Worm (Caenorhabditis elegans) whole organism, L1 larva: Measurements from ENCODE around the gene odd-1.

Source experiments
- C34B4.2 ChIP-seq: sonication (generic microtip); optimal IDR thresholded peaks from 2 replicates; lab custom pipeline; 2017; ENCODE audit warnings: mild to moderate bottlenecking, missing genetic modification characterization, missing compliant biosample characterization
- F16B12.6 ChIP-seq: fragments of 150-350 bp; optimal IDR thresholded peaks from 2 replicates; lab custom pipeline; 2014; ENCODE audit warnings: missing biosample characterization, missing genetic modification characterization
- aha-1 ChIP-seq: fragments of 150-350 bp; optimal IDR thresholded peaks from 2 replicates; lab custom pipeline; 2014; ENCODE audit warnings: missing biosample characterization, missing genetic modification characterization
- alr-1 ChIP-seq: fragments of 200-800 bp; sonication (Bioruptor generic); optimal IDR thresholded peaks from 2 replicates; lab custom pipeline; 2018; ENCODE audit warnings: borderline replicate concordance, mild to moderate bottlenecking, missing genetic modification characterization, missing compliant biosample characterization
- ceh-8 ChIP-seq: fragments of 200-800 bp; sonication (Bioruptor generic); optimal IDR thresholded peaks from 2 replicates; lab custom pipeline; 2018; ENCODE audit warnings: mild to moderate bottlenecking, missing genetic modification characterization, moderate library complexity, missing compliant biosample characterization
- ceh-90 ChIP-seq: sonication (generic microtip); optimal IDR thresholded peaks from 2 replicates; lab custom pipeline; 2016; ENCODE audit warnings: missing genetic modification characterization, missing compliant biosample characterization
- ces-1 ChIP-seq: fragments of 150-350 bp; optimal IDR thresholded peaks from 2 replicates; lab custom pipeline; 2014; ENCODE audit warnings: missing biosample characterization, missing genetic modification reagents, missing genetic modification characterization
- dpl-1 ChIP-seq, 3 experiments: fragments of 150-350 bp in 2 of 3; sonication (generic microtip) in 1 of 3; optimal IDR thresholded peaks; 2 replicates each; lab custom pipeline; 2014 to 2017; ENCODE audit warnings: missing biosample characterization in 3 of 3, missing genetic modification characterization in 3 of 3, missing genetic modification reagents in 3 of 3
- dsc-1 ChIP-seq: sonication (generic microtip); optimal IDR thresholded peaks from 2 replicates; lab custom pipeline; 2016; ENCODE audit warnings: mild to moderate bottlenecking, missing genetic modification characterization, missing compliant biosample characterization
- efl-1 ChIP-seq, 4 experiments: fragments of 150-350 bp; optimal IDR thresholded peaks in 3 of 4; peaks in 1 of 4; 1 replicate in 1 of 4; 2 replicates in 3 of 4; lab custom pipeline; 2014; ENCODE audit warnings: missing biosample characterization in 2 of 4, missing genetic modification characterization in 2 of 4, missing genetic modification reagents in 2 of 4
- efl-3 ChIP-seq: fragments of 200-800 bp; sonication (Bioruptor generic); optimal IDR thresholded peaks from 2 replicates; lab custom pipeline; 2018; ENCODE audit warnings: mild to moderate bottlenecking, missing genetic modification characterization, missing compliant biosample characterization
- egl-13 ChIP-seq: sonication (generic microtip); optimal IDR thresholded peaks from 2 replicates; lab custom pipeline; 2016; ENCODE audit warnings: missing genotype, missing genetic modification reagents, missing genetic modification characterization, missing compliant biosample characterization
- elt-3 ChIP-seq, 6 experiments: fragments of 150-350 bp in 1 of 6; sonication (generic microtip); optimal IDR thresholded peaks; 2 replicates each; lab custom pipeline; 2017 to 2018; ENCODE audit warnings: missing biosample characterization in 6 of 6, missing genetic modification characterization in 6 of 6, inconsistent platforms in 1 of 6
- ets-5 ChIP-seq: fragments of 200-800 bp; sonication (Bioruptor generic); IDR thresholded peaks from 2 replicates; pipeline ENCODE4 v1.3.6; 2022; ENCODE audit warnings: missing genetic modification characterization, missing compliant biosample characterization
- fkh-10 ChIP-seq: sonication (generic microtip); optimal IDR thresholded peaks from 2 replicates; lab custom pipeline; 2017; ENCODE audit warnings: missing biosample characterization, missing genetic modification reagents, missing genetic modification characterization
- fkh-4 ChIP-seq: sonication (generic microtip); optimal IDR thresholded peaks from 2 replicates; lab custom pipeline; 2016; ENCODE audit warnings: missing compliant biosample characterization, missing genetic modification characterization, borderline replicate concordance
- fkh-8 ChIP-seq: sonication (generic microtip); optimal IDR thresholded peaks from 2 replicates; lab custom pipeline; 2016; ENCODE audit warnings: mild to moderate bottlenecking, missing genetic modification characterization, missing compliant biosample characterization
- fos-1 ChIP-seq: fragments of 150-350 bp; optimal IDR thresholded peaks from 2 replicates; lab custom pipeline; 2014; ENCODE audit warnings: missing biosample characterization, missing genetic modification characterization
- grh-1 ChIP-seq: fragments of 200-800 bp; sonication (Bioruptor generic); IDR thresholded peaks from 2 replicates; pipeline ENCODE4 v1.3.6; 2022; ENCODE audit warnings: missing genetic modification reagents, missing genetic modification characterization, missing compliant biosample characterization
- hlh-17 ChIP-seq: fragments of 200-800 bp; sonication (Bioruptor generic); optimal IDR thresholded peaks from 2 replicates; lab custom pipeline; 2018; ENCODE audit warnings: missing genetic modification characterization, mild to moderate bottlenecking, missing compliant biosample characterization, moderate library complexity, borderline replicate concordance
- isw-1 ChIP-seq: fragments of 200-800 bp; sonication (Bioruptor generic); IDR thresholded peaks from 2 replicates; pipeline ENCODE4 v1.3.6; 2022; ENCODE audit warnings: missing genetic modification characterization, missing compliant biosample characterization
- jun-1 ChIP-seq: fragments of 150-350 bp; optimal IDR thresholded peaks from 2 replicates; lab custom pipeline; 2014; ENCODE audit warnings: missing biosample characterization, missing genetic modification reagents, missing genetic modification characterization
- lin-13 ChIP-seq: fragments of 150-350 bp; optimal IDR thresholded peaks from 2 replicates; lab custom pipeline; 2014; ENCODE audit warnings: missing biosample characterization, missing genetic modification reagents, missing genetic modification characterization
- lin-14 ChIP-seq: fragments of 200-800 bp; sonication (Bioruptor generic); optimal IDR thresholded peaks from 2 replicates; lab custom pipeline; 2018; ENCODE audit warnings: mild to moderate bottlenecking, missing genetic modification characterization, moderate library complexity, missing compliant biosample characterization
- lin-15B ChIP-seq: fragments of 150-350 bp; sonication (generic microtip); optimal IDR thresholded peaks from 3 replicates; lab custom pipeline; 2014; ENCODE audit warnings: missing biosample characterization, missing genetic modification characterization
- lir-3 ChIP-seq: sonication (generic microtip); optimal IDR thresholded peaks from 2 replicates; lab custom pipeline; 2016; ENCODE audit warnings: mild to moderate bottlenecking, missing genetic modification characterization, moderate library complexity, missing compliant biosample characterization; ENCODE audit not compliant: poor library complexity
- lsy-2 ChIP-seq, 2 experiments: fragments of 150-350 bp; optimal IDR thresholded peaks; 2 replicates each; lab custom pipeline; 2014; ENCODE audit warnings: missing biosample characterization in 2 of 2, missing genetic modification characterization in 2 of 2
- mab-9 ChIP-seq: fragments of 200-800 bp; sonication (Bioruptor generic); IDR thresholded peaks from 2 replicates; pipeline ENCODE4 v1.3.6; 2022; ENCODE audit warnings: missing genetic modification reagents, missing genetic modification characterization, missing compliant biosample characterization
- mef-2 ChIP-seq: fragments of 150-350 bp; optimal IDR thresholded peaks from 2 replicates; lab custom pipeline; 2014; ENCODE audit warnings: missing biosample characterization, missing genetic modification characterization
- nhr-20 ChIP-seq: sonication (generic microtip); optimal IDR thresholded peaks from 2 replicates; lab custom pipeline; 2016; ENCODE audit warnings: mild to moderate bottlenecking, missing genetic modification characterization, missing compliant biosample characterization
- nhr-28 ChIP-seq: fragments of 150-350 bp; optimal IDR thresholded peaks from 2 replicates; lab custom pipeline; 2014; ENCODE audit warnings: missing biosample characterization, missing genetic modification characterization
- nhr-47 ChIP-seq: sonication (generic microtip); optimal IDR thresholded peaks from 2 replicates; lab custom pipeline; 2016; ENCODE audit warnings: mild to moderate bottlenecking, missing genetic modification characterization, moderate library complexity, missing compliant biosample characterization
- nhr-76 ChIP-seq: sonication (generic microtip); optimal IDR thresholded peaks from 2 replicates; lab custom pipeline; 2017; ENCODE audit warnings: missing biosample characterization, missing genetic modification characterization
- nhr-85 ChIP-seq: sonication (generic microtip); peaks from one replicate; lab custom pipeline; 2016; ENCODE audit warnings: missing genetic modification characterization, inconsistent platforms, missing compliant biosample characterization
- pqm-1 ChIP-seq: sonication (generic microtip); optimal IDR thresholded peaks from 3 replicates; lab custom pipeline; 2017; ENCODE audit warnings: missing biosample characterization, missing genetic modification characterization
- rnt-1 ChIP-seq: sonication (generic microtip); optimal IDR thresholded peaks from 2 replicates; lab custom pipeline; 2016; ENCODE audit warnings: mild to moderate bottlenecking, missing genetic modification characterization, moderate library complexity, missing compliant biosample characterization
- snu-23 ChIP-seq: sonication (generic microtip); optimal IDR thresholded peaks from 2 replicates; lab custom pipeline; 2016; ENCODE audit warnings: missing genetic modification characterization, missing compliant biosample characterization
- sox-4 ChIP-seq: sonication (generic microtip); optimal IDR thresholded peaks from 2 replicates; lab custom pipeline; 2016; ENCODE audit warnings: missing genetic modification characterization, missing compliant biosample characterization
- swsn-7 ChIP-seq: sonication (generic microtip); optimal IDR thresholded peaks from 2 replicates; lab custom pipeline; 2016; ENCODE audit warnings: missing genetic modification characterization, missing compliant biosample characterization
- tbx-2 ChIP-seq: sonication (generic microtip); optimal IDR thresholded peaks from 2 replicates; lab custom pipeline; 2016; ENCODE audit warnings: missing genetic modification characterization, missing compliant biosample characterization
- tlp-1 ChIP-seq: fragments of 150-350 bp; optimal IDR thresholded peaks from 2 replicates; lab custom pipeline; 2014; ENCODE audit warnings: missing biosample characterization, missing genetic modification characterization
- unc-130 ChIP-seq: fragments of 150-350 bp; optimal IDR thresholded peaks from 2 replicates; lab custom pipeline; 2017; ENCODE audit warnings: missing biosample characterization, missing genetic modification characterization, inconsistent platforms
- unc-86 ChIP-seq: sonication (generic microtip); optimal IDR thresholded peaks from 2 replicates; lab custom pipeline; 2016; ENCODE audit warnings: missing genetic modification characterization, missing compliant biosample characterization
- xbp-1 ChIP-seq: sonication (generic microtip); optimal IDR thresholded peaks from 2 replicates; lab custom pipeline; 2016; ENCODE audit warnings: missing genetic modification characterization, missing compliant biosample characterization
- zag-1 ChIP-seq: fragments of 150-350 bp; optimal IDR thresholded peaks from 2 replicates; lab custom pipeline; 2014; ENCODE audit warnings: missing biosample characterization, missing genetic modification characterization
- zip-4 ChIP-seq: fragments of 200-800 bp; sonication (Bioruptor generic); optimal IDR thresholded peaks from 2 replicates; lab custom pipeline; 2018; ENCODE audit warnings: mild to moderate bottlenecking, missing genetic modification characterization, moderate library complexity, missing compliant biosample characterization
- ztf-11 ChIP-seq, 2 experiments: sonication (generic microtip); optimal IDR thresholded peaks; 2 replicates each; lab custom pipeline; 2016 to 2017; ENCODE audit warnings: missing genetic modification characterization in 2 of 2, missing biosample characterization in 1 of 2, missing compliant biosample characterization in 1 of 2
- ztf-4 ChIP-seq: fragments of 150-350 bp; optimal IDR thresholded peaks from 2 replicates; lab custom pipeline; 2014; ENCODE audit warnings: missing biosample characterization, missing genetic modification characterization

odd-1 gene

ce11 chrIII:7095156-7095555, 13.0 kb upstream of the odd-1 start, which contains the start of gene nhr-9 (continued):
- TF ChIP-seq swsn-7 (no peak), C34B4.2 (tag; lab: Kevin White, UChicago) (no peak), tbx-2 (tag; lab: Kevin White, UChicago) (no peak), mef-2 (no peak), ets-5 (GFP tag; lab: Robert Waterston, UW) (no peak), lin-13 (GFP tag; lab: Kevin White, UChicago) (no peak), unc-86 (tag; lab: Kevin White, UChicago) (no peak), dsc-1 (tag; lab: Kevin White, UChicago) (peak; percentile 89), nhr-20 (peak; percentile 11), hlh-17 (GFP tag; lab: Kevin White, UChicago) (no peak), elt-3 (tag; optimal IDR thresholded peaks at IDR 0.05; lab: Kevin White, UChicago) (no peak), aha-1 (no peak), isw-1 (GFP tag; lab: Robert Waterston, UW) (no peak), lir-3 (tag; lab: Kevin White, UChicago) (no peak), egl-13 (tag; lab: Kevin White, UChicago) (no peak), nhr-85 (tag; lab: Kevin White, UChicago) (no peak), xbp-1 (tag; lab: Kevin White, UChicago) (no peak), lin-14 (GFP tag; lab: Kevin White, UChicago) (no peak), tlp-1 (no peak), nhr-76 (tag; lab: Kevin White, UChicago) (no peak), mab-9 (GFP tag; lab: Robert Waterston, UW) (no peak), fkh-10 (GFP tag; lab: Kevin White, UChicago) (no peak), jun-1 (no peak), grh-1 (GFP tag; lab: Robert Waterston, UW) (no peak), efl-1 (optimal IDR thresholded peaks at IDR 0.05; lab: Kevin White, UChicago) (no peak), efl-1 (GFP tag; optimal IDR thresholded peaks at IDR 0.05 in 1 of 2; lab: Kevin White, UChicago) (no peak), fos-1 (tag; lab: Kevin White, UChicago) (no peak), nhr-47 (tag; lab: Kevin White, UChicago) (peak; percentile 46), fkh-8 (tag; lab: Kevin White, UChicago) (peak; percentile 82), snu-23 (GFP tag; lab: Kevin White, UChicago) (no peak), nhr-28 (no peak), ces-1 (GFP tag; lab: Kevin White, UChicago) (no peak), fkh-4 (tag; lab: Kevin White, UChicago) (no peak), dpl-1 (GFP tag; optimal IDR thresholded peaks at IDR 0.05; lab: Kevin White, UChicago) (no peak), efl-3 (GFP tag; lab: Kevin White, UChicago) (no peak), ceh-90 (tag; lab: Kevin White, UChicago) (no peak), unc-130 (tag; lab: Kevin White, UChicago) (no peak), F16B12.6 (tag; lab: Kevin White, UChicago) (no peak), ztf-4 (tag; lab: Kevin White, UChicago) (no peak), alr-1 (tag; lab: Kevin White, UChicago) (no peak), zag-1 (no peak), ztf-11 (tag; optimal IDR thresholded peaks at IDR 0.05; lab: Kevin White, UChicago) (no peak)

- no peak for TF ChIP-seq egl-13 (tag; lab: Kevin White, UChicago)
- no peak for TF ChIP-seq lin-15B (tag; lab: Kevin White, UChicago)
- TF ChIP-seq nhr-85 (tag; lab: Kevin White, UChicago), result no peak
- TF ChIP-seq unc-130 (tag; lab: Kevin White, UChicago), result no peak
- TF ChIP-seq lir-3 (tag; lab: Kevin White, UChicago), result no peak
- no peak for TF ChIP-seq rnt-1 (tag; lab: Kevin White, UChicago)
- TF ChIP-seq lsy-2 (tag; optimal IDR thresholded peaks at IDR 0.05; lab: Kevin White, UChicago), result no peak
- TF ChIP-seq ceh-8 (GFP tag; lab: Kevin White, UChicago), result no peak
- TF ChIP-seq zip-4 (GFP tag; lab: Kevin White, UChicago), result no peak
- no peak for TF ChIP-seq sox-4 (tag; lab: Kevin White, UChicago)
- no peak for TF ChIP-seq pqm-1 (tag; lab: Kevin White, UChicago)
- TF ChIP-seq efl-1 (optimal IDR thresholded peaks at IDR 0.05; lab: Kevin White, UChicago), result no peak
- TF ChIP-seq efl-1 (GFP tag; optimal IDR thresholded peaks at IDR 0.05 in 1 of 2; lab: Kevin White, UChicago), result no peak
Measured at ce11 chrIII:7096481-7096880, 11.6 kb upstream of the odd-1 start.
